Fruit fly (Drosophila melanogaster) whole organism, pupa: Measurements from ENCODE around the gene GstD8.

Source experiments
- CG10348 ChIP-seq: fragments of 200-800 bp; sonication (Bioruptor generic); IDR thresholded peaks from 2 replicates; pipeline ENCODE4 v1.3.6; 2022; ENCODE audit warnings: missing biosample characterization, missing genetic modification characterization
- CG13204 ChIP-seq: fragments of 200-800 bp; sonication (Bioruptor generic); optimal IDR thresholded peaks from 2 replicates; lab custom pipeline; 2018; ENCODE audit warnings: missing biosample characterization, mild to moderate bottlenecking, missing genetic modification characterization, moderate library complexity
- CG14655 ChIP-seq: fragments of 200-800 bp; sonication (Bioruptor generic); optimal IDR thresholded peaks from 3 replicates; lab custom pipeline; 2017; ENCODE audit warnings: mild to moderate bottlenecking, missing biosample characterization, missing genetic modification reagents, missing genetic modification characterization
- CG15710 ChIP-seq: fragments of 200-800 bp; sonication (Bioruptor generic); optimal IDR thresholded peaks from 2 replicates; lab custom pipeline; 2018; ENCODE audit warnings: missing biosample characterization, mild to moderate bottlenecking, missing genetic modification characterization, moderate library complexity
- CG8301 ChIP-seq: fragments of 200-800 bp; sonication (Bioruptor generic); optimal IDR thresholded peaks from 2 replicates; lab custom pipeline; 2018; ENCODE audit warnings: missing biosample characterization, mild to moderate bottlenecking, missing genetic modification characterization
- CG9948 ChIP-seq: fragments of 200-800 bp; sonication (Bioruptor generic); optimal IDR thresholded peaks from 2 replicates; lab custom pipeline; 2018; ENCODE audit warnings: missing biosample characterization, mild to moderate bottlenecking, missing genetic modification characterization, moderate library complexity
- Ets98B ChIP-seq: fragments of 200-800 bp; sonication (Bioruptor generic); IDR thresholded peaks from 2 replicates; pipeline ENCODE4 v1.3.6; 2022; ENCODE audit warnings: missing biosample characterization, missing genetic modification characterization
- Pif1A ChIP-seq: fragments of 200-800 bp; sonication (Bioruptor generic); optimal IDR thresholded peaks from 3 replicates; lab custom pipeline; 2016; ENCODE audit warnings: missing biosample characterization, missing genetic modification characterization

dm6 chr3R:12379249-12379648, 559 bp upstream of the GstD8 start:
- TF ChIP-seq Pif1A (GFP tag; lab: Kevin White, UChicago) (no peak), CG8301 (tag; lab: Kevin White, UChicago) (no peak), Ets98B (no peak), CG10348 (GFP tag; lab: Robert Waterston, UW) (no peak), CG15710 (tag; lab: Kevin White, UChicago) (no peak), CG14655 (GFP tag; lab: Kevin White, UChicago) (no peak), CG13204 (no peak), CG9948 (tag; lab: Kevin White, UChicago) (no peak)
